Worm (Caenorhabditis elegans) whole organism, mixed stage, embryonic: ENCODE results near the gene C11H1.9.

ENCODE experiments used
- blmp-1 ChIP-seq: fragments of 150-350 bp; optimal IDR thresholded peaks from 2 replicates; lab custom pipeline; 2014; ENCODE audit warnings: missing biosample characterization, missing genetic modification characterization
- ceh-83 ChIP-seq: fragments of 200-800 bp; sonication (Bioruptor generic); optimal IDR thresholded peaks from 2 replicates; lab custom pipeline; 2018; ENCODE audit warnings: mild to moderate bottlenecking, missing genetic modification characterization, missing compliant biosample characterization
- nhr-12 ChIP-seq: fragments of 150-350 bp; optimal IDR thresholded peaks from 2 replicates; lab custom pipeline; 2014; ENCODE audit warnings: missing biosample characterization, missing genetic modification characterization
- nhr-237 ChIP-seq: fragments of 150-350 bp; optimal IDR thresholded peaks from 2 replicates; lab custom pipeline; 2014; ENCODE audit warnings: missing biosample characterization, missing genetic modification characterization
- nhr-28 ChIP-seq: fragments of 150-350 bp; optimal IDR thresholded peaks from 2 replicates; lab custom pipeline; 2014; ENCODE audit warnings: missing biosample characterization, missing genetic modification characterization
- nhr-76 ChIP-seq: sonication (generic microtip); optimal IDR thresholded peaks from 2 replicates; lab custom pipeline; 2017; ENCODE audit warnings: missing biosample characterization, missing genetic modification characterization
- pha-4 ChIP-seq: fragments of 150-350 bp; optimal IDR thresholded peaks from 2 replicates; lab custom pipeline; 2018; ENCODE audit warnings: missing biosample characterization, missing genetic modification reagents, missing genetic modification characterization
- unc-39 ChIP-seq: fragments of 150-350 bp; optimal IDR thresholded peaks from 2 replicates; lab custom pipeline; 2014; ENCODE audit warnings: missing biosample characterization, missing genetic modification characterization
- ztf-11 ChIP-seq: fragments of 150-350 bp; optimal IDR thresholded peaks from 2 replicates; lab custom pipeline; 2014; ENCODE audit warnings: missing biosample characterization, missing genetic modification characterization

ce11 chrX:14316132-14316531 lies 4.1 kb downstream of the C11H1.9 start:
- TF ChIP-seq nhr-76 (tag; lab: Kevin White, UChicago) (no peak), blmp-1 (tag; lab: Kevin White, UChicago) (no peak), nhr-12 (tag; lab: Kevin White, UChicago) (no peak), ztf-11 (tag; lab: Kevin White, UChicago) (no peak), unc-39 (tag; lab: Kevin White, UChicago) (no peak), pha-4 (no peak), nhr-28 (tag; lab: Kevin White, UChicago) (no peak), ceh-83 (no peak), nhr-237 (tag; lab: Kevin White, UChicago) (no peak)
